Fruit fly (Drosophila melanogaster) whole organism: ENCODE results near the gene Ptp99A.

Source experiments
- CG8478 ChIP-seq: fragments of >200 bp; optimal IDR thresholded peaks from 2 replicates; lab custom pipeline; 2018; ENCODE audit warnings: inconsistent platforms
- Dll ChIP-seq: fragments of >200 bp; optimal IDR thresholded peaks from 2 replicates; lab custom pipeline; 2017
- pan ChIP-seq: fragments of >200 bp; optimal IDR thresholded peaks from 2 replicates; lab custom pipeline; 2017
- usp ChIP-seq: fragments of >200 bp; optimal IDR thresholded peaks from 2 replicates; lab custom pipeline; 2017; ENCODE audit warnings: missing biosample characterization, missing genetic modification characterization, mixed read lengths

- TF ChIP-seq pan (lab: Kevin White, UChicago) (no peak), CG8478 (no peak), usp (GFP tag; lab: Kevin White, UChicago) (no peak), Dll (lab: Kevin White, UChicago) (no peak)
These were observed 139.3 kb downstream of the Ptp99A start for dm6 chr3R:29516766-29517165.
